Worm (Caenorhabditis elegans) whole organism, midembryonic: ENCODE results near the gene ttm-2.

ENCODE experiments used
- T22C8.4 ChIP-seq: fragments of 200-800 bp; sonication (Bioruptor generic); IDR thresholded peaks from 2 replicates; pipeline ENCODE4 v1.3.6; 2022; ENCODE audit warnings: missing genetic modification characterization, missing compliant biosample characterization
- cog-1 ChIP-seq: sonication (generic microtip); optimal IDR thresholded peaks from 2 replicates; lab custom pipeline; 2016; ENCODE audit warnings: missing genetic modification characterization, missing compliant biosample characterization
- flt-1 ChIP-seq: fragments of 200-800 bp; sonication (Bioruptor generic); IDR thresholded peaks from 2 replicates; pipeline ENCODE4 v1.3.6; 2022; ENCODE audit warnings: missing genetic modification characterization, missing compliant biosample characterization
- klf-2 ChIP-seq: fragments of 200-800 bp; sonication (Bioruptor generic); conservative IDR thresholded peaks from 2 replicates; pipeline ENCODE4 v1.3.6; 2022; ENCODE audit warnings: missing genetic modification reagents, missing genetic modification characterization, missing compliant biosample characterization
- ref-1 ChIP-seq: fragments of 200-800 bp; sonication (Bioruptor generic); conservative IDR thresholded peaks from 2 replicates; pipeline ENCODE4 v1.3.6; 2022; ENCODE audit warnings: missing genetic modification reagents, missing genetic modification characterization, missing compliant biosample characterization
- tab-1 ChIP-seq: fragments of 200-800 bp; sonication (Bioruptor generic); IDR thresholded peaks from 2 replicates; pipeline ENCODE4 v1.3.6; 2022; ENCODE audit warnings: missing genetic modification characterization, missing compliant biosample characterization
- ztf-23 ChIP-seq: fragments of 200-800 bp; sonication (Bioruptor generic); IDR thresholded peaks from 2 replicates; pipeline ENCODE4 v1.3.6; 2022; ENCODE audit warnings: missing genetic modification reagents, missing genetic modification characterization, missing compliant biosample characterization

- TF ChIP-seq ref-1 (GFP tag; lab: Robert Waterston, UW) = no peak
- peak; percentile 82 for TF ChIP-seq flt-1
- TF ChIP-seq ztf-23 (GFP tag; lab: Robert Waterston, UW) = peak; percentile 81
- no peak for TF ChIP-seq T22C8.4
- no peak for TF ChIP-seq klf-2
- peak; percentile 24 for TF ChIP-seq cog-1
- no peak for TF ChIP-seq tab-1
These were observed 25.1 kb upstream of the ttm-2 start, which contains the start of gene F26G1.1 for ce11 chrII:4791272-4791671.
